Worm (Caenorhabditis elegans): ENCODE data around the gene col-117.

col-117 gene

DNA sequence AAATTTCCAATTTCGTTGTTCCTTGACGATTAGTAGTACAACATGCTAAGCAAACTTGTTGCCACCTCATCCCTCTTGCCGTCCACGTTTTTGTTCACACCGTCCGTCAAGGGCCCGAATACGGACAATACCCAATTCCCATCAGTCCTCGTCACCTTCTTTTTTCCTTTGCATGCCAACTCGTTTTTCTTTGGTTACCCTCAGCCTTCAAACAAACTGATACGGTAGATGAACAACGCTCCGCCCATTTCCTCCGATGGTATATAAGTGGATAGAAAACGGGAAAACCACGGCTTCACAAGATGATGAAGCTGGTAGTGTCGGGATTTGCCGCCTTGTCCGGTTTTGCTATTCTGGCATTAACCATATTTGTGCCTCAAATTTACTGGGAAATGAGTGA, 23.9 kb upstream of the col-117 start, which contains the start of gene col-118:
col-118 (plus strand) TSS at position 301 of the 400 bp plus-strand sequence.
- TF ChIP-seq F37D6.2 (tag; optimal IDR thresholded peaks at IDR 0.05) (no peak), Y75B8A.6 (GFP tag; IDR thresholded peaks at IDR 0.05) (no peak), spr-3 (GFP tag; optimal IDR thresholded peaks at IDR 0.05) (no peak), madf-5 (GFP tag; IDR thresholded peaks at IDR 0.05) (no peak), dpl-1 (GFP tag; optimal IDR thresholded peaks at IDR 0.05) (no peak)

ce11 chrIV:8845922-8846321, 21.9 kb upstream of the col-117 start:
- no peak for TF ChIP-seq zfp-2 (tag; optimal IDR thresholded peaks at IDR 0.05)
- TF ChIP-seq ceh-44 (GFP tag; IDR thresholded peaks at IDR 0.05) = no peak
- peak; percentile 94 for TF ChIP-seq pqm-1 (tag; optimal IDR thresholded peaks at IDR 0.05)
- TF ChIP-seq cey-2 (tag; optimal IDR thresholded peaks at IDR 0.05; ENCODE audit: borderline replicate concordance, insufficient read depth) = no peak
- no peak for TF ChIP-seq daf-16 (GFP tag; optimal IDR thresholded peaks at IDR 0.05)
- peak; percentile 56 for TF ChIP-seq daf-16 (tag; optimal IDR thresholded peaks at IDR 0.05)
- peak; percentile 62 for TF ChIP-seq nhr-28 (tag; optimal IDR thresholded peaks at IDR 0.05)
- no peak for TF ChIP-seq set-16 (GFP tag; IDR thresholded peaks at IDR 0.05)
- no peak for TF ChIP-seq lim-7 (GFP tag; IDR thresholded peaks at IDR 0.05)
- no peak for TF ChIP-seq spr-1 (tag; optimal IDR thresholded peaks at IDR 0.05)
- TF ChIP-seq dmd-6 (GFP tag; IDR thresholded peaks at IDR 0.05) = peak; percentile 39; the same call in 1 of the 2 replicates
- TF ChIP-seq dve-1 (tag; optimal IDR thresholded peaks at IDR 0.05; ENCODE audit: insufficient read depth) = peak; percentile 32
- no peak for TF ChIP-seq Y105C5A.15 (GFP tag; IDR thresholded peaks at IDR 0.05)
- TF ChIP-seq daf-12 (tag; optimal IDR thresholded peaks at IDR 0.05) = no peak
- TF ChIP-seq nhr-25 (tag; optimal IDR thresholded peaks at IDR 0.05; ENCODE audit: borderline replicate concordance, insufficient read depth) = no peak
- TF ChIP-seq ZK546.5 (tag; optimal IDR thresholded peaks at IDR 0.05) = no peak
- no peak for TF ChIP-seq nhr-42 (GFP tag; IDR thresholded peaks at IDR 0.05)
- no peak for TF ChIP-seq madf-5 (GFP tag; IDR thresholded peaks at IDR 0.05)
- peak; percentile 36 for TF ChIP-seq hlh-11 (tag; optimal IDR thresholded peaks at IDR 0.05)
- TF ChIP-seq nhr-111 (GFP tag; optimal IDR thresholded peaks at IDR 0.05) = no peak
- TF ChIP-seq fkh-10 (GFP tag; optimal IDR thresholded peaks at IDR 0.05) = no peak
- peak; percentile 5 for TF ChIP-seq T20F7.1 (GFP tag; optimal IDR thresholded peaks at IDR 0.05)
- no peak for TF ChIP-seq sdz-12 (GFP tag; optimal IDR thresholded peaks at IDR 0.05)
- no peak for TF ChIP-seq saeg-2 (GFP tag; IDR thresholded peaks at IDR 0.05)
- TF ChIP-seq F44E2.7 (GFP tag; IDR thresholded peaks at IDR 0.05) = no peak
- no peak for TF ChIP-seq ceh-20 (GFP tag; IDR thresholded peaks at IDR 0.05)
- TF ChIP-seq gei-8 (GFP tag; optimal IDR thresholded peaks at IDR 0.05) = no peak

DNA sequence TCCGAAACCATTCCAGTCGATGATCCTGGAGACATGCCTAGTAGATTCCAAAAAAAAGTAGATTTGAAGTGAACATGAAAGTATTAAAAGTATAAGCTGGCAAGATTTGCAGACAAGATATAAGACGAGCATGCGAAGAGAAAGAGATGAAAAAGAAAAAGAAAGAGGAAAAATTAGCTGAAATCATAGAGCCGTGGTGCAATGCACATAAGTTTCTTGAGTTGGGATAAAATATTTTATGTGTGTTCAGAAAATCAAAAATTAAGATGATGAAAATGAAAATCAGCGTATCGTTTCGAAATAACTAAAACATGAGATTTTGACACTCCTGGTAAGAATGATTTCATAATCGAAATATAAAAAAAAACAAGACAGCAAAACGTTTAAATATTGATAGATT, 20.5 kb upstream of the col-117 start, which contains the start of gene T11B7.2:
T11B7.2 (minus strand) TSS at position 101 of the 400 bp plus-strand sequence.
- no peak for TF ChIP-seq spr-1 (tag; optimal IDR thresholded peaks at IDR 0.05)
- TF ChIP-seq ceh-32 (tag; optimal IDR thresholded peaks at IDR 0.05; ENCODE audit: poor library complexity) = no peak
- no peak for TF ChIP-seq ceh-28 (tag; optimal IDR thresholded peaks at IDR 0.05)
- TF ChIP-seq snpc-1.2 (GFP tag; IDR thresholded peaks at IDR 0.05) = no peak
- TF ChIP-seq tag-97 (GFP tag; IDR thresholded peaks at IDR 0.05) = no peak
- TF ChIP-seq Y5F2A.4 (GFP tag; optimal IDR thresholded peaks at IDR 0.05) = no peak
- no peak for TF ChIP-seq Y48G9A.11 (GFP tag; IDR thresholded peaks at IDR 0.05)
- TF ChIP-seq ceh-82 (tag; optimal IDR thresholded peaks at IDR 0.05) = no peak
- no peak for TF ChIP-seq unc-62 (GFP tag; optimal IDR thresholded peaks at IDR 0.05 in 1 of 2)
- no peak for TF ChIP-seq unc-62 (tag; optimal IDR thresholded peaks at IDR 0.05)
- no peak for TF ChIP-seq nhr-102 (tag; optimal IDR thresholded peaks at IDR 0.05)
- no peak for TF ChIP-seq nhr-77 (tag; optimal IDR thresholded peaks at IDR 0.05)
- no peak for TF ChIP-seq lir-3 (tag; optimal IDR thresholded peaks at IDR 0.05)
